Worm (Caenorhabditis elegans) whole organism, L1 larva: ENCODE results near the gene C35A5.6.
A peak's percentile ranks its signal among the peaks of the same experiment; 100 is the strongest.

Experiments used
- C04F5.9 ChIP-seq: sonication (generic microtip); optimal IDR thresholded peaks from 2 replicates; lab custom pipeline; 2016; ENCODE audit warnings: missing genetic modification characterization, missing compliant biosample characterization
- C16A3.4 ChIP-seq: fragments of 150-350 bp; optimal IDR thresholded peaks from 2 replicates; lab custom pipeline; 2014; ENCODE audit warnings: missing biosample characterization, missing genetic modification characterization
- F16B12.6 ChIP-seq: fragments of 150-350 bp; optimal IDR thresholded peaks from 2 replicates; lab custom pipeline; 2014; ENCODE audit warnings: missing biosample characterization, missing genetic modification characterization
- aha-1 ChIP-seq: fragments of 150-350 bp; optimal IDR thresholded peaks from 2 replicates; lab custom pipeline; 2014; ENCODE audit warnings: missing biosample characterization, missing genetic modification characterization
- ama-1 ChIP-seq: fragments of 150-350 bp; optimal IDR thresholded peaks from 2 replicates; lab custom pipeline; 2014
- ceh-90 ChIP-seq: sonication (generic microtip); optimal IDR thresholded peaks from 2 replicates; lab custom pipeline; 2016; ENCODE audit warnings: missing genetic modification characterization, missing compliant biosample characterization
- ces-1 ChIP-seq: fragments of 150-350 bp; optimal IDR thresholded peaks from 2 replicates; lab custom pipeline; 2014; ENCODE audit warnings: missing biosample characterization, missing genetic modification reagents, missing genetic modification characterization
- dpl-1 ChIP-seq, 3 experiments: fragments of 150-350 bp in 2 of 3; sonication (generic microtip) in 1 of 3; optimal IDR thresholded peaks; 2 replicates each; lab custom pipeline; 2014 to 2017; ENCODE audit warnings: missing biosample characterization in 3 of 3, missing genetic modification characterization in 3 of 3, missing genetic modification reagents in 3 of 3
- dsc-1 ChIP-seq: sonication (generic microtip); optimal IDR thresholded peaks from 2 replicates; lab custom pipeline; 2016; ENCODE audit warnings: mild to moderate bottlenecking, missing genetic modification characterization, missing compliant biosample characterization
- efl-3 ChIP-seq: fragments of 200-800 bp; sonication (Bioruptor generic); optimal IDR thresholded peaks from 2 replicates; lab custom pipeline; 2018; ENCODE audit warnings: mild to moderate bottlenecking, missing genetic modification characterization, missing compliant biosample characterization
- egl-13 ChIP-seq: sonication (generic microtip); optimal IDR thresholded peaks from 2 replicates; lab custom pipeline; 2016; ENCODE audit warnings: missing genotype, missing genetic modification reagents, missing genetic modification characterization, missing compliant biosample characterization
- elt-2 ChIP-seq: sonication (generic microtip); optimal IDR thresholded peaks from 2 replicates; lab custom pipeline; 2016; ENCODE audit warnings: missing genetic modification characterization, mild to moderate bottlenecking, inconsistent platforms, missing compliant biosample characterization, missing genetic modification reagents
- ets-5 ChIP-seq: fragments of 200-800 bp; sonication (Bioruptor generic); IDR thresholded peaks from 2 replicates; pipeline ENCODE4 v1.3.6; 2022; ENCODE audit warnings: missing genetic modification characterization, missing compliant biosample characterization
- fkh-4 ChIP-seq: sonication (generic microtip); optimal IDR thresholded peaks from 2 replicates; lab custom pipeline; 2016; ENCODE audit warnings: missing compliant biosample characterization, missing genetic modification characterization, borderline replicate concordance
- fkh-8 ChIP-seq: sonication (generic microtip); optimal IDR thresholded peaks from 2 replicates; lab custom pipeline; 2016; ENCODE audit warnings: mild to moderate bottlenecking, missing genetic modification characterization, missing compliant biosample characterization
- fos-1 ChIP-seq: fragments of 150-350 bp; optimal IDR thresholded peaks from 2 replicates; lab custom pipeline; 2014; ENCODE audit warnings: missing biosample characterization, missing genetic modification characterization
- grh-1 ChIP-seq: fragments of 200-800 bp; sonication (Bioruptor generic); IDR thresholded peaks from 2 replicates; pipeline ENCODE4 v1.3.6; 2022; ENCODE audit warnings: missing genetic modification reagents, missing genetic modification characterization, missing compliant biosample characterization
- hlh-4 ChIP-seq: sonication (generic microtip); optimal IDR thresholded peaks from 2 replicates; lab custom pipeline; 2016; ENCODE audit warnings: mild to moderate bottlenecking, missing genetic modification characterization, missing compliant biosample characterization
- isw-1 ChIP-seq: fragments of 200-800 bp; sonication (Bioruptor generic); IDR thresholded peaks from 2 replicates; pipeline ENCODE4 v1.3.6; 2022; ENCODE audit warnings: missing genetic modification characterization, missing compliant biosample characterization
- jun-1 ChIP-seq: fragments of 150-350 bp; optimal IDR thresholded peaks from 2 replicates; lab custom pipeline; 2014; ENCODE audit warnings: missing biosample characterization, missing genetic modification reagents, missing genetic modification characterization
- lin-13 ChIP-seq: fragments of 150-350 bp; optimal IDR thresholded peaks from 2 replicates; lab custom pipeline; 2014; ENCODE audit warnings: missing biosample characterization, missing genetic modification reagents, missing genetic modification characterization
- lin-14 ChIP-seq: fragments of 200-800 bp; sonication (Bioruptor generic); optimal IDR thresholded peaks from 2 replicates; lab custom pipeline; 2018; ENCODE audit warnings: mild to moderate bottlenecking, missing genetic modification characterization, moderate library complexity, missing compliant biosample characterization
- lin-15B ChIP-seq: fragments of 150-350 bp; sonication (generic microtip); optimal IDR thresholded peaks from 3 replicates; lab custom pipeline; 2014; ENCODE audit warnings: missing biosample characterization, missing genetic modification characterization
- lin-39 ChIP-seq: fragments of 150-350 bp; optimal IDR thresholded peaks from 2 replicates; lab custom pipeline; 2014; ENCODE audit warnings: missing biosample characterization, missing genetic modification reagents, missing genetic modification characterization
- lsy-2 ChIP-seq, 2 experiments: fragments of 150-350 bp; optimal IDR thresholded peaks; 2 replicates each; lab custom pipeline; 2014; ENCODE audit warnings: missing biosample characterization in 2 of 2, missing genetic modification characterization in 2 of 2
- mef-2 ChIP-seq: fragments of 150-350 bp; optimal IDR thresholded peaks from 2 replicates; lab custom pipeline; 2014; ENCODE audit warnings: missing biosample characterization, missing genetic modification characterization
- nhr-12 ChIP-seq: sonication (generic microtip); optimal IDR thresholded peaks from 2 replicates; lab custom pipeline; 2017; ENCODE audit warnings: missing biosample characterization, missing genetic modification characterization
- nhr-20 ChIP-seq: sonication (generic microtip); optimal IDR thresholded peaks from 2 replicates; lab custom pipeline; 2016; ENCODE audit warnings: mild to moderate bottlenecking, missing genetic modification characterization, missing compliant biosample characterization
- nhr-237 ChIP-seq: fragments of 150-350 bp; optimal IDR thresholded peaks from 2 replicates; lab custom pipeline; 2014; ENCODE audit warnings: missing biosample characterization, missing genetic modification characterization
- nhr-28 ChIP-seq: fragments of 150-350 bp; optimal IDR thresholded peaks from 2 replicates; lab custom pipeline; 2014; ENCODE audit warnings: missing biosample characterization, missing genetic modification characterization
- nhr-47 ChIP-seq: sonication (generic microtip); optimal IDR thresholded peaks from 2 replicates; lab custom pipeline; 2016; ENCODE audit warnings: mild to moderate bottlenecking, missing genetic modification characterization, moderate library complexity, missing compliant biosample characterization
- nhr-77 ChIP-seq: fragments of 150-350 bp; optimal IDR thresholded peaks from 2 replicates; lab custom pipeline; 2014; ENCODE audit warnings: missing biosample characterization, missing genetic modification characterization
- nhr-85 ChIP-seq: sonication (generic microtip); peaks from one replicate; lab custom pipeline; 2016; ENCODE audit warnings: missing genetic modification characterization, inconsistent platforms, missing compliant biosample characterization
- pag-3 ChIP-seq: sonication (generic microtip); optimal IDR thresholded peaks from 2 replicates; lab custom pipeline; 2017; ENCODE audit warnings: missing genetic modification characterization, mild to moderate bottlenecking, missing compliant biosample characterization, antibody characterized with exemption, borderline replicate concordance; ENCODE audit not compliant: insufficient read depth
- pax-3 ChIP-seq: fragments of 200-800 bp; sonication (Bioruptor generic); optimal IDR thresholded peaks from 2 replicates; lab custom pipeline; 2018; ENCODE audit warnings: mild to moderate bottlenecking, missing genetic modification characterization, moderate library complexity, missing compliant biosample characterization
- rnt-1 ChIP-seq: sonication (generic microtip); optimal IDR thresholded peaks from 2 replicates; lab custom pipeline; 2016; ENCODE audit warnings: mild to moderate bottlenecking, missing genetic modification characterization, moderate library complexity, missing compliant biosample characterization
- snpc-4 ChIP-seq: fragments of 150-350 bp; optimal IDR thresholded peaks from 2 replicates; lab custom pipeline; 2014; ENCODE audit warnings: missing biosample characterization, missing genetic modification characterization
- sup-37 ChIP-seq: fragments of 200-800 bp; sonication (Bioruptor generic); optimal IDR thresholded peaks from 2 replicates; lab custom pipeline; 2018; ENCODE audit warnings: mild to moderate bottlenecking, missing genetic modification characterization, missing compliant biosample characterization
- tbx-2 ChIP-seq: sonication (generic microtip); optimal IDR thresholded peaks from 2 replicates; lab custom pipeline; 2016; ENCODE audit warnings: missing genetic modification characterization, missing compliant biosample characterization
- unc-30 ChIP-seq: sonication (generic microtip); optimal IDR thresholded peaks from 2 replicates; lab custom pipeline; 2017; ENCODE audit warnings: missing biosample characterization, missing genetic modification characterization
- zag-1 ChIP-seq: fragments of 150-350 bp; optimal IDR thresholded peaks from 2 replicates; lab custom pipeline; 2014; ENCODE audit warnings: missing biosample characterization, missing genetic modification characterization

Gene C35A5.6

ce11 chrV:10463276-10463675, 45.7 kb upstream of the C35A5.6 start, which contains the start of gene F22E12.3:
Gene F22E12.3, minus strand, starts transcription at chrV:10463376.
- TF ChIP-seq nhr-28: no peak
- TF ChIP-seq, all 84 proteins: peak for 0

- TF ChIP-seq fos-1 (no peak), lin-13 (GFP tag; lab: Kevin White, UChicago) (no peak), egl-13 (tag; lab: Kevin White, UChicago) (no peak), lin-39 (tag; lab: Kevin White, UChicago) (no peak), C16A3.4 (no peak), hlh-4 (tag; lab: Kevin White, UChicago) (no peak), jun-1 (tag; lab: Kevin White, UChicago) (no peak), fkh-8 (tag; lab: Kevin White, UChicago) (no peak), fkh-4 (peak; percentile 87), dpl-1 (GFP tag; optimal IDR thresholded peaks at IDR 0.05; lab: Kevin White, UChicago) (no peak), pax-3 (tag; lab: Kevin White, UChicago) (no peak), pag-3 (tag; lab: Kevin White, UChicago) (no peak), ceh-90 (tag; lab: Kevin White, UChicago) (no peak), snpc-4 (tag; lab: Kevin White, UChicago) (no peak), nhr-12 (tag; lab: Kevin White, UChicago) (no peak), lin-14 (no peak), dsc-1 (tag; lab: Kevin White, UChicago) (peak; percentile 96), unc-30 (tag; lab: Kevin White, UChicago) (no peak), nhr-47 (tag; lab: Kevin White, UChicago) (no peak), nhr-28 (no peak), nhr-85 (peak; percentile 61), nhr-237 (no peak), lsy-2 (tag; optimal IDR thresholded peaks at IDR 0.05; lab: Kevin White, UChicago) (no peak), elt-2 (tag; lab: Kevin White, UChicago) (no peak)
These were observed 44.8 kb upstream of the C35A5.6 start for ce11 chrV:10464160-10464559.

ce11 chrV:10464746-10465145, 44.2 kb upstream of the C35A5.6 start:
- TF ChIP-seq efl-3 (GFP tag; lab: Kevin White, UChicago) (no peak), tbx-2 (tag; lab: Kevin White, UChicago) (no peak), ama-1 (lab: Kevin White, UChicago) (no peak), C04F5.9 (tag; lab: Kevin White, UChicago) (no peak), lin-14 (peak; percentile 41), ces-1 (GFP tag; lab: Kevin White, UChicago) (no peak), nhr-237 (no peak), fkh-8 (tag; lab: Kevin White, UChicago) (peak; percentile 33), nhr-77 (tag; lab: Kevin White, UChicago) (no peak), F16B12.6 (tag; lab: Kevin White, UChicago) (no peak), elt-2 (tag; lab: Kevin White, UChicago) (no peak), mef-2 (tag; lab: Kevin White, UChicago) (no peak), zag-1 (tag; lab: Kevin White, UChicago) (no peak), nhr-20 (no peak), grh-1 (GFP tag; lab: Robert Waterston, UW) (no peak), lin-15B (tag; lab: Kevin White, UChicago) (no peak), aha-1 (tag; lab: Kevin White, UChicago) (no peak), ets-5 (GFP tag; lab: Robert Waterston, UW) (no peak), sup-37 (GFP tag; lab: Kevin White, UChicago) (no peak), rnt-1 (tag; lab: Kevin White, UChicago) (no peak), isw-1 (GFP tag; lab: Robert Waterston, UW) (no peak), lsy-2 (tag; optimal IDR thresholded peaks at IDR 0.05; lab: Kevin White, UChicago) (peak in 1 of 2 experiments; percentile 12), nhr-85 (no peak)
